Worm (Caenorhabditis elegans): ENCODE measurements around the gene C01G10.17.
A peak's percentile ranks its signal among the peaks of the same experiment; 100 is the strongest.

The C01G10.17 gene

ce11 chrV:15071015-15071810 lies 19.3 kb upstream of the C01G10.17 start, which contains the start of gene unc-76:
unc-76 (plus strand) TSS chrV:15071760.
- TF ChIP-seq nhr-6 (tag; optimal IDR thresholded peaks at IDR 0.05) (peak; percentile 87), dpl-1 (GFP tag; optimal IDR thresholded peaks at IDR 0.05) (peak; percentile 27), lin-29 (GFP tag; IDR thresholded peaks at IDR 0.05) (no peak), zag-1 (tag; optimal IDR thresholded peaks at IDR 0.05) (peak; percentile 56), pha-4 (GFP tag; IDR thresholded peaks at IDR 0.05) (peak; percentile 23; the same call in 1 of the 2 replicates), pha-4 (tag; optimal IDR thresholded peaks at IDR 0.05) (peak; percentile 20), aha-1 (tag) (peak; percentile 95), hlh-30 (tag; optimal IDR thresholded peaks at IDR 0.05; ENCODE audit: insufficient read depth) (peak; percentile 48), F26F4.8 (GFP tag; conservative IDR thresholded peaks at IDR 0.05) (no peak), nhr-11 (tag; optimal IDR thresholded peaks at IDR 0.05) (peak; percentile 72), ztf-7 (tag; optimal IDR thresholded peaks at IDR 0.05) (no peak), arid-1 (GFP tag; conservative IDR thresholded peaks at IDR 0.05) (0 out of 2 replicates have a peak, but pooled peaks have one; percentile 32), nhr-28 (tag; optimal IDR thresholded peaks at IDR 0.05) (peak; percentile 55), Y5F2A.4 (GFP tag; optimal IDR thresholded peaks at IDR 0.05) (no peak), nhr-25 (tag; optimal IDR thresholded peaks at IDR 0.05; ENCODE audit: borderline replicate concordance, insufficient read depth) (no peak), lim-7 (GFP tag; IDR thresholded peaks at IDR 0.05) (no peak), attf-4 (tag; optimal IDR thresholded peaks at IDR 0.05) (no peak), nhr-42 (GFP tag; IDR thresholded peaks at IDR 0.05) (no peak), hmg-1.1 (GFP tag; IDR thresholded peaks at IDR 0.05) (peak; percentile 74), daf-16 (GFP tag; optimal IDR thresholded peaks at IDR 0.05) (peak in 1 of 2 experiments; percentile 23), daf-16 (tag; optimal IDR thresholded peaks at IDR 0.05) (peak; percentile 8), mxl-2 (GFP tag; conservative IDR thresholded peaks at IDR 0.05) (no peak), unc-39 (tag; optimal IDR thresholded peaks at IDR 0.05) (no peak), ctbp-1 (GFP tag; IDR thresholded peaks at IDR 0.05) (peak; percentile 72), lsy-2 (tag; optimal IDR thresholded peaks at IDR 0.05) (peak; percentile 42 to 76), dmd-6 (GFP tag; IDR thresholded peaks at IDR 0.05) (peak; percentile 38; the same call in 1 of the 2 replicates), egl-43 (GFP tag; IDR thresholded peaks at IDR 0.05) (peak; percentile 38; the same call in 1 of the 2 replicates), hif-1 (tag; optimal IDR thresholded peaks at IDR 0.05) (peak in 1 of 2 experiments; percentile 47), lin-39 (tag; optimal IDR thresholded peaks at IDR 0.05) (peak; percentile 80), fkh-10 (GFP tag; optimal IDR thresholded peaks at IDR 0.05) (peak; percentile 92), unc-62 (GFP tag; optimal IDR thresholded peaks at IDR 0.05 in 1 of 2) (peak in 1 of 2 experiments; percentile 98), unc-62 (tag; optimal IDR thresholded peaks at IDR 0.05) (no peak), ztf-11 (tag; optimal IDR thresholded peaks at IDR 0.05) (no peak), lin-13 (GFP tag; optimal IDR thresholded peaks at IDR 0.05) (peak; percentile 55), lin-38 (GFP tag; IDR thresholded peaks at IDR 0.05) (peak; percentile 21; the same call in 1 of the 2 replicates), T20F7.1 (GFP tag; optimal IDR thresholded peaks at IDR 0.05) (no peak), mes-2 (tag; optimal IDR thresholded peaks at IDR 0.05; ENCODE audit: poor library complexity, severe bottlenecking) (peak; percentile 48), dve-1 (tag; optimal IDR thresholded peaks at IDR 0.05; ENCODE audit: insufficient read depth) (peak; percentile 72), fos-1 (tag; optimal IDR thresholded peaks at IDR 0.05) (no peak), hlh-11 (tag; optimal IDR thresholded peaks at IDR 0.05) (peak; percentile 68), ces-1 (GFP tag; optimal IDR thresholded peaks at IDR 0.05) (peak; percentile 56), rbr-2 (tag; optimal IDR thresholded peaks at IDR 0.05) (peak; percentile 92), unc-130 (GFP tag; optimal IDR thresholded peaks at IDR 0.05) (no peak), mep-1 (tag; optimal IDR thresholded peaks at IDR 0.05) (peak; percentile 90), F37D6.2 (tag; optimal IDR thresholded peaks at IDR 0.05) (peak; percentile 78), jun-1 (tag; optimal IDR thresholded peaks at IDR 0.05) (no peak), T26A8.4 (GFP tag; IDR thresholded peaks at IDR 0.05) (peak; percentile 41; the same call in 1 of the 2 replicates), vab-7 (GFP tag; IDR thresholded peaks at IDR 0.05) (no peak), php-3 (GFP tag; IDR thresholded peaks at IDR 0.05) (no peak), ceh-20 (GFP tag; IDR thresholded peaks at IDR 0.05) (peak; percentile 55)
